Fruit fly (Drosophila melanogaster): Measurements from ENCODE around the gene CG3795.

dm6 chrX:1691475-1691874, 18.5 kb downstream of the CG3795 start:
- TF ChIP-seq CG3919 (GFP tag; optimal IDR thresholded peaks at IDR 0.05) (no peak), CG4318 (GFP tag; optimal IDR thresholded peaks at IDR 0.05) (no peak), CG6792 (GFP tag; optimal IDR thresholded peaks at IDR 0.05) (no peak), Smox (GFP tag; optimal IDR thresholded peaks at IDR 0.05) (no peak), Met (GFP tag; optimal IDR thresholded peaks at IDR 0.05) (no peak), CG10669 (GFP tag; optimal IDR thresholded peaks at IDR 0.05) (no peak), Blimp-1 (GFP tag; optimal IDR thresholded peaks at IDR 0.05) (no peak), CG6854 (GFP tag; optimal IDR thresholded peaks at IDR 0.05) (no peak)
